Worm (Caenorhabditis elegans) whole organism, L4/young adult: ENCODE measurements around the gene K10H10.10.
A peak's percentile ranks its signal among the peaks of the same experiment; 100 is the strongest.

Experiments used
- W03F9.2 ChIP-seq: fragments of 150-350 bp; optimal IDR thresholded peaks from 2 replicates; lab custom pipeline; 2014; ENCODE audit warnings: missing biosample characterization, missing genetic modification characterization
- dao-5 ChIP-seq: sonication (generic microtip); optimal IDR thresholded peaks from 2 replicates; lab custom pipeline; 2016; ENCODE audit warnings: missing genotype, missing genetic modification characterization, moderate library complexity, missing compliant biosample characterization
- him-1 ChIP-seq: sonication (generic microtip); optimal IDR thresholded peaks from 2 replicates; lab custom pipeline; 2016; ENCODE audit warnings: missing genotype, missing genetic modification reagents, missing genetic modification characterization, missing compliant biosample characterization

K10H10.10 gene

ce11 chrII:14497848-14498247, 9.7 kb upstream of the K10H10.10 start, which contains the start of gene dhs-8:
Gene dhs-8, plus strand, starts transcription at chrII:14498026.
- no peak for TF ChIP-seq W03F9.2 (tag; lab: Kevin White, UChicago)
- TF ChIP-seq him-1 (tag; lab: Kevin White, UChicago) = no peak
- no peak for TF ChIP-seq dao-5

ce11 chrII:14500122-14500521, 7.4 kb upstream of the K10H10.10 start, which contains the start of gene K10H10.4:
Gene K10H10.4, plus strand, starts transcription at chrII:14500422.
- TF ChIP-seq W03F9.2 (tag; lab: Kevin White, UChicago) (no peak), dao-5 (no peak), him-1 (tag; lab: Kevin White, UChicago) (no peak)

- TF ChIP-seq him-1 (tag; lab: Kevin White, UChicago) (no peak), dao-5 (no peak), W03F9.2 (tag; lab: Kevin White, UChicago) (no peak)
Observed at ce11 chrII:14501447-14501846, 6.1 kb upstream of the K10H10.10 start, which contains the start of gene K10H10.5. Gene K10H10.5, plus strand, starts transcription at chrII:14501747.

- TF ChIP-seq W03F9.2 (tag; lab: Kevin White, UChicago) = no peak
- TF ChIP-seq him-1 (tag; lab: Kevin White, UChicago) = no peak
- TF ChIP-seq dao-5 = no peak
Observed at ce11 chrII:14502997-14503396, 4.6 kb upstream of the K10H10.10 start, which contains the start of gene K10H10.6. Gene K10H10.6, plus strand, starts transcription at chrII:14503297.

ce11 chrII:14506245-14506644, 1.3 kb upstream of the K10H10.10 start, which contains the start of gene K10H10.12:
Gene K10H10.12, minus strand, starts transcription at chrII:14506345.
- no peak for TF ChIP-seq W03F9.2 (tag; lab: Kevin White, UChicago)

- TF ChIP-seq dao-5 (no peak), W03F9.2 (tag; lab: Kevin White, UChicago) (no peak), him-1 (tag; lab: Kevin White, UChicago) (no peak)
Observed at ce11 chrII:14510162-14510561, 2.6 kb downstream of the K10H10.10 start.

ce11 chrII:14511189-14511588, 3.6 kb downstream of the K10H10.10 start, which contains the start of gene K10H10.13:
Gene K10H10.13, minus strand, starts transcription at chrII:14511289.
- TF ChIP-seq him-1 (tag; lab: Kevin White, UChicago) (no peak), W03F9.2 (tag; lab: Kevin White, UChicago) (no peak), dao-5 (no peak)

- no peak for TF ChIP-seq dao-5
- no peak for TF ChIP-seq him-1 (tag; lab: Kevin White, UChicago)
- no peak for TF ChIP-seq W03F9.2 (tag; lab: Kevin White, UChicago)
Observed at ce11 chrII:14515017-14515416, 7.5 kb downstream of the K10H10.10 start, which contains the start of gene K10H10.9. Gene K10H10.9, minus strand, starts transcription at chrII:14515117.

ce11 chrII:14522037-14522436, 14.5 kb downstream of the K10H10.10 start, which contains the start of gene btb-19:
Gene btb-19, minus strand, starts transcription at chrII:14522137.
- no peak for TF ChIP-seq dao-5
- TF ChIP-seq him-1 (tag; lab: Kevin White, UChicago) = no peak
- TF ChIP-seq W03F9.2 (tag; lab: Kevin White, UChicago) = no peak

- TF ChIP-seq him-1 (tag; lab: Kevin White, UChicago) (no peak), W03F9.2 (tag; lab: Kevin White, UChicago) (no peak), dao-5 (no peak)
Observed at ce11 chrII:14523070-14523572, 15.6 kb downstream of the K10H10.10 start, which contains the start of gene btb-20. Gene btb-20, minus strand, starts transcription at chrII:14523522.

- TF ChIP-seq him-1 (tag; lab: Kevin White, UChicago) (no peak), W03F9.2 (tag; lab: Kevin White, UChicago) (no peak), dao-5 (no peak)
Observed at ce11 chrII:14523645-14524223, 16.2 kb downstream of the K10H10.10 start, which contains the start of gene pot-2. Gene pot-2, plus strand, starts transcription at chrII:14524173.

ce11 chrII:14525013-14525412, 17.4 kb downstream of the K10H10.10 start, which contains the start of gene F57C2.4:
Gene F57C2.4, plus strand, starts transcription at chrII:14525313.
- no peak for TF ChIP-seq dao-5
- no peak for TF ChIP-seq W03F9.2 (tag; lab: Kevin White, UChicago)
- no peak for TF ChIP-seq him-1 (tag; lab: Kevin White, UChicago)

ce11 chrII:14527104-14527503, 19.5 kb downstream of the K10H10.10 start:
- TF ChIP-seq him-1 (tag; lab: Kevin White, UChicago) (no peak), W03F9.2 (tag; lab: Kevin White, UChicago) (no peak), dao-5 (no peak)

ce11 chrII:14528233-14528802, 20.8 kb downstream of the K10H10.10 start, which contains the start of the genes F57C2.5 and spat-1:
Gene F57C2.5, minus strand, starts transcription at chrII:14528239.
Gene spat-1, plus strand, starts transcription at chrII:14528752.
- TF ChIP-seq W03F9.2 (tag; lab: Kevin White, UChicago) (peak; percentile 71), him-1 (tag; lab: Kevin White, UChicago) (no peak)
